Worm (Caenorhabditis elegans) whole organism, L4/young adult: ENCODE data around the gene cec-1.

Experiments
- dao-5 ChIP-seq: sonication (generic microtip); optimal IDR thresholded peaks from 2 replicates; lab custom pipeline; 2016; ENCODE audit warnings: missing genotype, missing genetic modification characterization, moderate library complexity, missing compliant biosample characterization
- him-1 ChIP-seq: sonication (generic microtip); optimal IDR thresholded peaks from 2 replicates; lab custom pipeline; 2016; ENCODE audit warnings: missing genotype, missing genetic modification reagents, missing genetic modification characterization, missing compliant biosample characterization

DNA sequence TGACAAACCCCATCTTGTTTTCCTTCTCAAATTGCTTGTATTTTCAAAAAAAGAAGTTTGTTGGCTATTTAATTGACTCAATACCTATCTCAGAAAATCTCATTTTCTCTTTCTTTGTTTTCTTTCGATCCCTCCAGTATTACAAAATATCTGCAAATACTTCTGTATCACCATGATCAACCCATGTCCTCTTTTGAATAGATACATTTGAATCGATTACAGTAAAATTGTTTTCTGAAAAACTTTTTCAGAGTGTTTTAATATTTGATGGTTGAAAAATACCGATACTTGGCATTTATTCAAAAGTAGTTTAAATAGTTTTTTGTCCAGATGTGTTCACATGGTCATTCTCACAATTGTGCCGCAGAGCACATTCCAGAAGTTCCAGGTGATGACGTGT, 17.0 kb upstream of the cec-1 start, which contains the start of gene ZK353.9:
- TF ChIP-seq him-1 (no peak), dao-5 (tag; lab: Kevin White, UChicago) (no peak)
